Worm (Caenorhabditis elegans) whole organism, L4/young adult: ENCODE results near the gene sre-55.

Experiments used
- W03F9.2 ChIP-seq: fragments of 150-350 bp; optimal IDR thresholded peaks from 2 replicates; lab custom pipeline; 2014; ENCODE audit warnings: missing biosample characterization, missing genetic modification characterization
- dao-5 ChIP-seq: sonication (generic microtip); optimal IDR thresholded peaks from 2 replicates; lab custom pipeline; 2016; ENCODE audit warnings: missing genotype, missing genetic modification characterization, moderate library complexity, missing compliant biosample characterization
- him-1 ChIP-seq: sonication (generic microtip); optimal IDR thresholded peaks from 2 replicates; lab custom pipeline; 2016; ENCODE audit warnings: missing genotype, missing genetic modification reagents, missing genetic modification characterization, missing compliant biosample characterization

Gene sre-55

DNA sequence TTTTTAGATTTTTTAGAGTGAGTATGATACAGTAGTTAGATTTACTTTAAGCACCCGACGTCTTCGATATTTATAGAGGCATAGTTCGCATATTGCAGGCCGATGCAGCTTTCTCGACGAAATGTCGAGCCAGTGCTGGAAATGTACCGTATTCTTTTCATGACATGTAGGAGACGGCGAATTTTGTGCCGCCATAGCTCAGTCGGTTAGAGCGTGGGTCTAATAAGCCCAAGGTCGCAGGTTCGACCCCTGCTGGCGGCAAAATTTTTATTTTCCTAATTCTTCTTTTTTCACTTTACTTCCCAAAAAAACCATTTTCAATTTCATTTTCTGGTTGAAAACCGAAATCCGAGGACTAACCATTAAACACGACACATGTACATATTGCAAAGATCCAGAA is 33.2 kb downstream of the sre-55 start:
- TF ChIP-seq dao-5 (no peak), him-1 (tag; lab: Kevin White, UChicago) (no peak), W03F9.2 (tag; lab: Kevin White, UChicago) (no peak)

ce11 chrII:12369202-12369601 is 40.1 kb downstream of the sre-55 start:
- no peak for TF ChIP-seq dao-5
- TF ChIP-seq W03F9.2 (tag; lab: Kevin White, UChicago) = no peak
- TF ChIP-seq him-1 (tag; lab: Kevin White, UChicago) = no peak

- TF ChIP-seq dao-5 = no peak
- no peak for TF ChIP-seq him-1 (tag; lab: Kevin White, UChicago)
- TF ChIP-seq W03F9.2 (tag; lab: Kevin White, UChicago) = no peak
Observed at ce11 chrII:12373921-12374320, 44.8 kb downstream of the sre-55 start.

- TF ChIP-seq dao-5 (no peak), him-1 (tag; lab: Kevin White, UChicago) (peak; percentile 12), W03F9.2 (tag; lab: Kevin White, UChicago) (no peak)
Observed at ce11 chrII:12378793-12379192, 49.7 kb downstream of the sre-55 start.

DNA sequence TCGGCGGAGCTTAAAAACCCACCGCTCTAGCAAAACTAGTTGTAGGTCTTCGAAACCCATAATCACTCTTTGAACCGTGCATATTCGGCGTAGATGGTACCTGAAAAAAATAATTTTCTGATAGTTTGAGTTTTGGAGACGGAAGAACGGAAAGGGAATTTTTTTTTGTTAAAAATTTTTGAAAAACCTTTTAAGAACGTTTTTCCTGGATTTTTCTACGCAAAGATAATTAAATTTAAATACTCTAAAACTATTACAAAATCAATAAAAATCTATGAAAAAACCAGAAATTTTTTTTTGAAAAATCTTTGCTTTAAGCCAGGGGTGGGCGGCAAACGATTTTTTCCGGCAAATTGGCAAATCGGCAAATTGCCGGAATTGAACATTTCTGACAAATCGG is 50.3 kb downstream of the sre-55 start, which contains the start of gene marc-5:
Gene marc-5 (minus strand): TSS at position 101 of the 400 bp plus-strand sequence.
- TF ChIP-seq him-1 (tag; lab: Kevin White, UChicago) = no peak
